Worm (Caenorhabditis elegans) whole organism, young adult: ENCODE measurements around the gene T25B9.8.

ENCODE experiments used
- B0261.1 ChIP-seq: sonication (generic microtip); optimal IDR thresholded peaks from 2 replicates; lab custom pipeline; 2016; ENCODE audit warnings: mild to moderate bottlenecking, missing genetic modification characterization, moderate library complexity, missing compliant biosample characterization
- C17E4.6 ChIP-seq: fragments of 200-800 bp; sonication (Bioruptor generic); IDR thresholded peaks from 2 replicates; pipeline ENCODE4 v1.3.6; 2022; ENCODE audit warnings: missing genetic modification reagents, missing genetic modification characterization, missing compliant biosample characterization
- F37B4.10 ChIP-seq: fragments of 200-800 bp; sonication (Bioruptor generic); IDR thresholded peaks from 2 replicates; pipeline ENCODE4 v1.3.6; 2022; ENCODE audit warnings: missing genetic modification characterization, missing compliant biosample characterization
- F39B2.1 ChIP-seq: fragments of 200-800 bp; sonication (Bioruptor generic); IDR thresholded peaks from 2 replicates; pipeline ENCODE4 v1.3.6; 2022; ENCODE audit warnings: missing genetic modification reagents, missing genetic modification characterization, missing compliant biosample characterization
- F57A8.1 ChIP-seq: fragments of 200-800 bp; sonication (Bioruptor generic); optimal IDR thresholded peaks from 2 replicates; lab custom pipeline; 2018; ENCODE audit warnings: mild to moderate bottlenecking, missing genetic modification characterization, moderate library complexity, missing compliant biosample characterization
- K11D2.4 ChIP-seq: fragments of 200-800 bp; sonication (Bioruptor generic); IDR thresholded peaks from 2 replicates; pipeline ENCODE4 v1.3.6; 2022; ENCODE audit warnings: missing genetic modification reagents, missing genetic modification characterization, missing compliant biosample characterization
- T26A5.8 ChIP-seq: sonication (generic microtip); optimal IDR thresholded peaks from 2 replicates; lab custom pipeline; 2016; ENCODE audit warnings: missing genetic modification characterization, missing compliant biosample characterization
- Y53G8AR.9 ChIP-seq: fragments of 200-800 bp; sonication (Bioruptor generic); conservative IDR thresholded peaks from 2 replicates; pipeline ENCODE4 v1.3.6; 2022; ENCODE audit warnings: missing genetic modification reagents, missing genetic modification characterization, missing compliant biosample characterization
- Y79H2A.3 ChIP-seq: fragments of 200-800 bp; sonication (Bioruptor generic); conservative IDR thresholded peaks from 2 replicates; pipeline ENCODE4 v1.3.6; 2022; ENCODE audit warnings: missing genetic modification reagents, missing genetic modification characterization, missing compliant biosample characterization
- ZK185.1 ChIP-seq: sonication (generic microtip); optimal IDR thresholded peaks from 2 replicates; lab custom pipeline; 2016; ENCODE audit warnings: mild to moderate bottlenecking, missing genetic modification characterization, missing compliant biosample characterization; ENCODE audit not compliant: poor library complexity, severe bottlenecking
- ama-1 ChIP-seq, 3 experiments: fragments of 150-350 bp in 1 of 3; sonication (generic microtip) in 2 of 3; optimal IDR thresholded peaks; 2 replicates each; lab custom pipeline; 2014 to 2018; ENCODE audit warnings: missing biosample characterization in 2 of 3, missing genetic modification characterization in 2 of 3, missing genetic modification reagents in 2 of 3
- athp-1 ChIP-seq: sonication (generic microtip); optimal IDR thresholded peaks from 2 replicates; lab custom pipeline; 2017; ENCODE audit warnings: mild to moderate bottlenecking, missing genetic modification characterization, missing compliant biosample characterization
- attf-3 ChIP-seq: fragments of 200-800 bp; sonication (Bioruptor generic); conservative IDR thresholded peaks from 2 replicates; pipeline ENCODE4 v1.3.6; 2022; ENCODE audit warnings: missing genetic modification reagents, missing genetic modification characterization, missing compliant biosample characterization
- attf-5 ChIP-seq: fragments of 200-800 bp; sonication (Bioruptor generic); optimal IDR thresholded peaks from 2 replicates; lab custom pipeline; 2018; ENCODE audit warnings: mild to moderate bottlenecking, missing genetic modification characterization, missing compliant biosample characterization
- ceh-91 ChIP-seq: fragments of 200-800 bp; sonication (Bioruptor generic); IDR thresholded peaks from 2 replicates; pipeline ENCODE4 v1.3.6; 2022; ENCODE audit warnings: missing genetic modification reagents, missing genetic modification characterization, missing compliant biosample characterization
- dpl-1 ChIP-seq: fragments of 150-350 bp; optimal IDR thresholded peaks from 2 replicates; lab custom pipeline; 2014; ENCODE audit warnings: missing biosample characterization, missing genetic modification reagents, missing genetic modification characterization
- ekl-4 ChIP-seq: fragments of 200-800 bp; sonication (Bioruptor generic); IDR thresholded peaks from 2 replicates; pipeline ENCODE4 v1.3.6; 2022; ENCODE audit warnings: missing genetic modification reagents, missing genetic modification characterization, missing compliant biosample characterization
- fkh-3 ChIP-seq: sonication (generic microtip); optimal IDR thresholded peaks from 2 replicates; lab custom pipeline; 2016; ENCODE audit warnings: mild to moderate bottlenecking, missing genetic modification characterization, missing compliant biosample characterization
- hlh-26 ChIP-seq: fragments of 200-800 bp; sonication (Bioruptor generic); conservative IDR thresholded peaks from 2 replicates; pipeline ENCODE4 v1.3.6; 2022; ENCODE audit warnings: missing genetic modification reagents, missing genetic modification characterization, missing compliant biosample characterization
- hrde-1 ChIP-seq: sonication (generic microtip); optimal IDR thresholded peaks from 2 replicates; lab custom pipeline; 2016; ENCODE audit warnings: missing genetic modification characterization, mild to moderate bottlenecking, missing compliant biosample characterization, moderate library complexity, missing genotype, missing genetic modification reagents, borderline replicate concordance
- hsf-1 ChIP-seq: fragments of 200-800 bp; sonication (Bioruptor generic); IDR thresholded peaks from 2 replicates; pipeline ENCODE4 v1.3.6; 2022; ENCODE audit warnings: missing genetic modification reagents, missing genetic modification characterization, missing compliant biosample characterization
- let-526 ChIP-seq: fragments of 200-800 bp; sonication (Bioruptor generic); IDR thresholded peaks from 2 replicates; pipeline ENCODE4 v1.3.6; 2022; ENCODE audit warnings: missing genetic modification reagents, missing genetic modification characterization, missing compliant biosample characterization
- lin-26 ChIP-seq: fragments of 200-800 bp; sonication (Bioruptor generic); IDR thresholded peaks from 2 replicates; pipeline ENCODE4 v1.3.6; 2022; ENCODE audit warnings: missing genetic modification reagents, missing genetic modification characterization, missing compliant biosample characterization
- lin-35 ChIP-seq, 3 experiments: fragments of 150-350 bp in 2 of 3; sonication (generic microtip) in 1 of 3; optimal IDR thresholded peaks; 2 replicates each; lab custom pipeline; 2014 to 2018; ENCODE audit warnings: missing biosample characterization in 3 of 3, missing genetic modification characterization in 3 of 3, missing genetic modification reagents in 3 of 3
- lin-54 ChIP-seq: fragments of 200-800 bp; sonication (Bioruptor generic); optimal IDR thresholded peaks from 2 replicates; lab custom pipeline; 2018; ENCODE audit warnings: mild to moderate bottlenecking, missing genetic modification characterization, missing compliant biosample characterization
- lsl-1 ChIP-seq: fragments of 200-800 bp; sonication (Bioruptor generic); optimal IDR thresholded peaks from 2 replicates; lab custom pipeline; 2018; ENCODE audit warnings: mild to moderate bottlenecking, missing genetic modification characterization, moderate library complexity, missing compliant biosample characterization
- madf-3 ChIP-seq: fragments of 200-800 bp; sonication (Bioruptor generic); IDR thresholded peaks from 2 replicates; pipeline ENCODE4 v1.3.6; 2022; ENCODE audit warnings: missing genetic modification reagents, missing genetic modification characterization, missing compliant biosample characterization
- madf-6 ChIP-seq: fragments of 200-800 bp; sonication (Bioruptor generic); IDR thresholded peaks from 2 replicates; pipeline ENCODE4 v1.3.6; 2022; ENCODE audit warnings: missing genetic modification reagents, missing genetic modification characterization, missing compliant biosample characterization
- mcd-1 ChIP-seq: fragments of 200-800 bp; sonication (Bioruptor generic); IDR thresholded peaks from 2 replicates; pipeline ENCODE4 v1.3.6; 2022; ENCODE audit warnings: missing genetic modification reagents, missing genetic modification characterization, missing compliant biosample characterization
- mel-28 ChIP-seq: sonication (generic microtip); optimal IDR thresholded peaks from 2 replicates; lab custom pipeline; 2016; ENCODE audit warnings: borderline replicate concordance, mild to moderate bottlenecking, missing genetic modification characterization, missing compliant biosample characterization
- nfya-1 ChIP-seq: sonication (generic microtip); optimal IDR thresholded peaks from 2 replicates; lab custom pipeline; 2017; ENCODE audit warnings: antibody characterized with exemption, missing compliant biosample characterization, missing genetic modification characterization, borderline replicate concordance; ENCODE audit not compliant: insufficient read depth
- pbrm-1 ChIP-seq: fragments of 200-800 bp; sonication (Bioruptor generic); IDR thresholded peaks from 2 replicates; pipeline ENCODE4 v1.3.6; 2022; ENCODE audit warnings: missing genetic modification reagents, missing genetic modification characterization, missing compliant biosample characterization
- rec-8 ChIP-seq, 2 experiments: sonication (generic microtip); optimal IDR thresholded peaks; 2 replicates each; lab custom pipeline; 2016; ENCODE audit warnings: mild to moderate bottlenecking in 2 of 2, missing genetic modification characterization in 2 of 2, missing genetic modification reagents in 2 of 2, missing genotype in 2 of 2, missing biosample characterization in 1 of 2, missing compliant biosample characterization in 1 of 2, moderate library complexity in 1 of 2
- sea-2 ChIP-seq: fragments of 200-800 bp; sonication (Bioruptor generic); IDR thresholded peaks from 2 replicates; pipeline ENCODE4 v1.3.6; 2022; ENCODE audit warnings: missing genetic modification characterization, missing compliant biosample characterization
- snpc-1.1 ChIP-seq: sonication (generic microtip); optimal IDR thresholded peaks from 2 replicates; lab custom pipeline; 2017; ENCODE audit warnings: missing genetic modification characterization, mild to moderate bottlenecking, missing compliant biosample characterization, antibody characterized with exemption, moderate library complexity, missing genotype, missing genetic modification reagents; ENCODE audit not compliant: insufficient read depth
- snpc-1.3 ChIP-seq: sonication (generic microtip); optimal IDR thresholded peaks from 2 replicates; lab custom pipeline; 2017; ENCODE audit warnings: missing genetic modification characterization, mild to moderate bottlenecking, missing compliant biosample characterization, antibody characterized with exemption, moderate library complexity, missing genotype, missing genetic modification reagents; ENCODE audit not compliant: insufficient read depth
- somi-1 ChIP-seq: fragments of 200-800 bp; sonication (Bioruptor generic); optimal IDR thresholded peaks from 2 replicates; lab custom pipeline; 2018; ENCODE audit warnings: mild to moderate bottlenecking, missing genetic modification characterization, missing compliant biosample characterization
- sptf-2 ChIP-seq: fragments of 200-800 bp; sonication (Bioruptor generic); optimal IDR thresholded peaks from 2 replicates; lab custom pipeline; 2018; ENCODE audit warnings: mild to moderate bottlenecking, missing genetic modification characterization, missing compliant biosample characterization
- tlf-1 ChIP-seq: fragments of 200-800 bp; sonication (Bioruptor generic); optimal IDR thresholded peaks from 2 replicates; lab custom pipeline; 2018; ENCODE audit warnings: mild to moderate bottlenecking, missing genetic modification characterization, missing compliant biosample characterization
- xnd-1 ChIP-seq: sonication (generic microtip); optimal IDR thresholded peaks from 2 replicates; lab custom pipeline; 2016; ENCODE audit warnings: missing genotype, missing genetic modification reagents, missing genetic modification characterization, missing compliant biosample characterization

T25B9.8 gene

DNA sequence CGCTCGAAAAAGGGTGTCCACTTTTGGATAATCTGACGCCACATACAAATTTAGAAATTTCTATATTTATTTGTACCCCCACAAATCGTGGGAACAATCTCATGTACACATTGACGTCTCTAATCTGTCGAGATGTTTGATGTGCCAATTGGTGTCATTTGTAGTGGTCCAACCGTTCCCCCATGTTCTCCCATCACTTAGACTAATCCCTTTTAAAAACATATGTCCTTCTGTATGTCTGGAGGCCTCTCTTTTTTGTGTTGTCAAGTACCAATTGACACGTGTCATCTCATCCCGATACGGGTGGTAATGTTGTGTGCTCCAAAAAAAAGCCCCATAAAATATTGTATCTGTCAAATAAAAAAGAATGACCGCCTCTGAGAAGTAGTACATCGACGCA, 22.7 kb downstream of the T25B9.8 start:
- TF ChIP-seq B0261.1 (tag; lab: Kevin White, UChicago) (no peak), snpc-1.1 (tag; lab: Kevin White, UChicago) (no peak), F37B4.10 (GFP tag; lab: Robert Waterston, UW) (no peak), ama-1 (optimal IDR thresholded peaks at IDR 0.05; lab: Kevin White, UChicago) (no peak), ama-1 (GFP tag; optimal IDR thresholded peaks at IDR 0.05; lab: Kevin White, UChicago) (no peak), lin-54 (no peak), sea-2 (GFP tag; lab: Robert Waterston, UW) (no peak), lin-35 (GFP tag; optimal IDR thresholded peaks at IDR 0.05; lab: Kevin White, UChicago) (no peak), attf-5 (GFP tag; lab: Kevin White, UChicago) (no peak), sptf-2 (GFP tag; lab: Kevin White, UChicago) (no peak)

DNA sequence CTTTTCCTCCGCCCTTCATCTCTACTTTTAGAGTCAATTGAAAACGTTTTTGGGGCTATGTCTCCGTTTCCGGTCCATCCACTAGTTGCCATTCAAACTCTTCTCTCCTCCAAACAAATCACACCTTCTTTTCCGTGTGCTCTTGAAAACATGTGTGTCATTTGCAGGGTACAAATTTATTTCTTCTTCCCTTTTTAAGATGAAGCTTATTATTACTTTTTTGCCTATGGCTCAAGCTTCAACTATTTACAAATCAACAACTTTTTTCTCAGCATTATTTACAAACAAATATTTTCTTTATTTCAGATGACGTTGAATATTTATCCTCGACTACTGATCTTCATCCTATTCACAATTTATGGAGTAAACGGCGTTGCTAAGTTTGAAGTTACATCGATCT, 23.5 kb downstream of the T25B9.8 start, which contains the start of gene T25B9.3:
TSS of gene T25B9.3 (plus strand) at position 301 of the 400 bp plus-strand sequence.
- no peak for TF ChIP-seq snpc-1.3 (tag; lab: Kevin White, UChicago)
- TF ChIP-seq let-526 (GFP tag; lab: Robert Waterston, UW): no peak

DNA sequence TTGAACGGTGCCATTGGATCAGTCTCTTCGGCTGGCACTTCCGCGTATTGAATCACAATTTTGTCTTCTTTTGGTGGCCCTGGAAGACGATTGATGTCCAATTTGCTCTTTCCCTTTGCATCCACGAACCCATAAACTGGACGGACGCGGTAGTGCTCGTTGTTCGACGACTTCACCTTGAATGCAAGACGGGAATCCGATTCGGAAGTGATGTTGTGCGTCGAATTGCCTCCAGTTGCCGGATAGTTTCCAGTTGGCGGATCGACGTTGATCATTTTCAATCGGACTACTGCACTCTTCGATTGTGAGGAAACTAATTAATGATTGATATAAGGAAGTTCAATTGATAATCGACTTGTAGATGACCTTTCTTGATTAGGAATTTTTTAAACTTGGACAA, 29.7 kb downstream of the T25B9.8 start, which contains the start of gene ssp-34:
TSS of gene ssp-34 (minus strand) at position 275 of the 400 bp plus-strand sequence.
- TF ChIP-seq Y79H2A.3: no peak
- TF ChIP-seq ceh-91 (GFP tag; lab: Robert Waterston, UW): no peak
- TF ChIP-seq somi-1 (GFP tag; lab: Kevin White, UChicago): no peak
- no peak for TF ChIP-seq nfya-1 (tag; lab: Kevin White, UChicago)
- TF ChIP-seq dpl-1 (GFP tag; lab: Kevin White, UChicago): no peak
- no peak for TF ChIP-seq hsf-1 (GFP tag; lab: Robert Waterston, UW)
- TF ChIP-seq K11D2.4 (GFP tag; lab: Robert Waterston, UW): no peak
- no peak for TF ChIP-seq F57A8.1 (GFP tag; lab: Kevin White, UChicago)
- TF ChIP-seq, all 124 proteins: peak for 0

DNA sequence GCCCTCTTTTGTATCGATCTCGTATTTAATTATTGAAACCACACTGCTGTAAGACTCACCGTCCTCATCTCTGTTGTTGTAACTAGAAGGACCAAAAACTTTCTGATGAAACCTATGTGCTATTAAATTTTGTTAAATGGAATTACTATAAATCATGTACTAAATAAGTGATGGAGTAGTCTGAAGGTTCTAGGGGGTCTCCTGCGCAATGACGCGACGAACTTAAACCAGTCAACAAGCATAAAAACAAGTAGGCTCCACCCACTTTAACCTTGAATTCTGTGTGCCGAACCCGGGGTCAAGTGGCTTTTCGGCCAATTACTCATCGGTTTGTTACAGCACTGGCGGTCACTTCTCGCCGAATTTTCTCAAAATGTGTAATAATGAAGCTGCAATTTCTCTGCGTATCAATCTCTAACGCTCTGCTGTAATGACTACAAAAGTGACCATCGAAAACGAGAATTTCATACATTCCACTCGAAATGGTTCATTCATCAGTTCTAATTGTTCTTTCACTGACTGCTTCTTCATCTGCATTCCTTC, 30.9 kb downstream of the T25B9.8 start, which contains the start of gene grl-21:
TSS of gene grl-21 (plus strand) at position 464 of the 543 bp plus-strand sequence.
- TF ChIP-seq ZK185.1 (tag; lab: Kevin White, UChicago) (no peak), ekl-4 (GFP tag; lab: Robert Waterston, UW) (peak; percentile 42; the same call in 1 of the 2 replicates), madf-6 (GFP tag; lab: Robert Waterston, UW) (peak; percentile 69), tlf-1 (peak; percentile 23), hsf-1 (GFP tag; lab: Robert Waterston, UW) (peak; percentile 32; the same call in 1 of the 2 replicates), lin-26 (GFP tag; lab: Robert Waterston, UW) (peak; percentile 50; the same call in 1 of the 2 replicates), madf-3 (GFP tag; lab: Robert Waterston, UW) (0 out of 2 replicates have a peak, but pooled peaks have one; percentile 66), C17E4.6 (GFP tag; lab: Robert Waterston, UW) (0 out of 2 replicates have a peak, but pooled peaks have one; percentile 28), rec-8 (tag; optimal IDR thresholded peaks at IDR 0.05; lab: Kevin White, UChicago) (no peak), mcd-1 (GFP tag; lab: Robert Waterston, UW) (no peak), hrde-1 (tag; lab: Kevin White, UChicago) (peak; percentile 58), F39B2.1 (GFP tag; lab: Robert Waterston, UW) (no peak), fkh-3 (no peak), T26A5.8 (tag; lab: Kevin White, UChicago) (peak; percentile 39), lin-54 (peak; percentile 21), mel-28 (tag; lab: Kevin White, UChicago) (peak; percentile 8), hlh-26 (no peak), attf-3 (GFP tag; lab: Robert Waterston, UW) (0 out of 2 replicates have a peak, but pooled peaks have one; percentile 16), Y53G8AR.9 (GFP tag; lab: Robert Waterston, UW) (0 out of 2 replicates have a peak, but pooled peaks have one; percentile 43), xnd-1 (tag; lab: Kevin White, UChicago) (peak; percentile 17), athp-1 (tag; lab: Kevin White, UChicago) (peak; percentile 23), pbrm-1 (GFP tag; lab: Robert Waterston, UW) (0 out of 2 replicates have a peak, but pooled peaks have one; percentile 21), lsl-1 (no peak)
